Fruit fly (Drosophila melanogaster) whole organism, wandering third instar larva: ENCODE data around the gene Oatp33Eb.

Experiments used
- Abd-B ChIP-seq: fragments of >200 bp; optimal IDR thresholded peaks from 2 replicates; lab custom pipeline; 2017; ENCODE audit warnings: missing biosample characterization, missing genetic modification characterization
- CG32264 ChIP-seq: fragments of 200-800 bp; sonication (Bioruptor generic); optimal IDR thresholded peaks from 2 replicates; lab custom pipeline; 2016; ENCODE audit warnings: missing biosample characterization, missing genetic modification characterization
- CG9705 ChIP-seq: fragments of 200-800 bp; sonication (Bioruptor generic); optimal IDR thresholded peaks from 2 replicates; lab custom pipeline; 2018; ENCODE audit warnings: missing biosample characterization, mild to moderate bottlenecking, missing genetic modification characterization
- CrebA ChIP-seq: fragments of 200-800 bp; sonication (Bioruptor generic); optimal IDR thresholded peaks from 2 replicates; lab custom pipeline; 2016; ENCODE audit warnings: missing biosample characterization, mild to moderate bottlenecking, missing genetic modification characterization, borderline replicate concordance
- Dfd ChIP-seq: fragments of >200 bp; optimal IDR thresholded peaks from 2 replicates; lab custom pipeline; 2017; ENCODE audit warnings: missing biosample characterization, missing genetic modification characterization
- Dif ChIP-seq: fragments of 200-275, 200-300 bp; sonication (Bioruptor generic); optimal IDR thresholded peaks from 2 replicates; lab custom pipeline; 2018; ENCODE audit warnings: missing biosample characterization, missing genetic modification characterization; ENCODE audit not compliant: partially characterized antibody
- GATAd ChIP-seq: sonication (Bioruptor generic); optimal IDR thresholded peaks from 2 replicates; lab custom pipeline; 2016; ENCODE audit warnings: missing biosample characterization, missing genetic modification characterization
- HLH106 ChIP-seq: fragments of 200-800 bp; optimal IDR thresholded peaks from 3 replicates; lab custom pipeline; 2019; ENCODE audit warnings: missing biosample characterization, mild to moderate bottlenecking, missing genetic modification characterization, moderate library complexity
- Hnf4 ChIP-seq: fragments of 200-800 bp; sonication (Bioruptor generic); optimal IDR thresholded peaks from 2 replicates; lab custom pipeline; 2016; ENCODE audit warnings: missing biosample characterization, mild to moderate bottlenecking, missing genetic modification characterization
- Hr78 ChIP-seq: fragments of >200 bp; optimal IDR thresholded peaks from 2 replicates; lab custom pipeline; 2017; ENCODE audit warnings: missing biosample characterization, missing genetic modification characterization
- Hr83 ChIP-seq: fragments of 200-300 bp; sonication (Bioruptor generic); optimal IDR thresholded peaks from 2 replicates; lab custom pipeline; 2016; ENCODE audit warnings: missing biosample characterization, mild to moderate bottlenecking, missing genetic modification characterization, moderate library complexity; ENCODE audit not compliant: poor library complexity, severe bottlenecking
- Jra ChIP-seq: sonication (Bioruptor generic); optimal IDR thresholded peaks from 2 replicates; lab custom pipeline; 2016; ENCODE audit warnings: missing biosample characterization, missing genetic modification characterization
- Mio ChIP-seq: sonication (Bioruptor generic); optimal IDR thresholded peaks from 2 replicates; lab custom pipeline; 2016; ENCODE audit warnings: missing biosample characterization, missing genetic modification characterization
- Myc ChIP-seq: fragments of >200 bp; optimal IDR thresholded peaks from 2 replicates; lab custom pipeline; 2017
- N ChIP-seq: fragments of >200 bp; optimal IDR thresholded peaks from 2 replicates; lab custom pipeline; 2018; ENCODE audit warnings: missing biosample characterization, missing external identifiers, missing genetic modification characterization
- OdsH ChIP-seq: fragments of 200-800 bp; sonication (Bioruptor generic); optimal IDR thresholded peaks from 2 replicates; lab custom pipeline; 2016; ENCODE audit warnings: missing biosample characterization, mild to moderate bottlenecking, missing genetic modification characterization
- Rel ChIP-seq, 2 experiments: fragments of 200-800 bp; sonication (Bioruptor generic) in 1 of 2; optimal IDR thresholded peaks; 2 replicates in 1 of 2; 3 replicates in 1 of 2; lab custom pipeline; 2016 to 2019; ENCODE audit warnings: mild to moderate bottlenecking in 2 of 2, missing biosample characterization in 2 of 2, missing genetic modification characterization in 2 of 2, moderate library complexity in 1 of 2
- Sp1 ChIP-seq: fragments of 200-800 bp; sonication (Bioruptor generic); optimal IDR thresholded peaks from 3 replicates; lab custom pipeline; 2019; ENCODE audit warnings: missing biosample characterization, mild to moderate bottlenecking, missing genetic modification characterization, moderate library complexity
- Vsx2 ChIP-seq: fragments of 200-300, 225-300 bp; sonication (Bioruptor generic); optimal IDR thresholded peaks from 2 replicates; lab custom pipeline; 2018; ENCODE audit warnings: missing biosample characterization, missing genetic modification characterization; ENCODE audit not compliant: partially characterized antibody
- br ChIP-seq: fragments of 200-800 bp; sonication (Bioruptor generic); optimal IDR thresholded peaks from 2 replicates; lab custom pipeline; 2016; ENCODE audit warnings: missing biosample characterization, missing genetic modification characterization
- brk ChIP-seq: fragments of 200-800 bp; sonication (Bioruptor generic); optimal IDR thresholded peaks from 2 replicates; lab custom pipeline; 2016; ENCODE audit warnings: missing biosample characterization, mild to moderate bottlenecking, missing genetic modification characterization
- dl ChIP-seq, 2 experiments: fragments of 175-275, 200-275 bp in 1 of 2; fragments of 200-275 bp in 1 of 2; sonication (Bioruptor generic); optimal IDR thresholded peaks; lab custom pipeline; 2018; ENCODE audit warnings: mild to moderate bottlenecking in 2 of 2, missing biosample characterization in 2 of 2, missing genetic modification characterization in 2 of 2, moderate library complexity in 2 of 2; ENCODE audit not compliant: partially characterized antibody in 2 of 2, insufficient read depth in 1 of 2
- dmrt93B ChIP-seq: fragments of 200-800 bp; sonication (Bioruptor generic); optimal IDR thresholded peaks from 2 replicates; lab custom pipeline; 2018; ENCODE audit warnings: missing biosample characterization, mild to moderate bottlenecking, missing genetic modification characterization
- dsf ChIP-seq: sonication (Bioruptor generic); optimal IDR thresholded peaks from 2 replicates; lab custom pipeline; 2016; ENCODE audit warnings: missing biosample characterization, missing genetic modification characterization, borderline replicate concordance
- ey ChIP-seq: fragments of 200-800 bp; sonication (Bioruptor generic); optimal IDR thresholded peaks from 2 replicates; lab custom pipeline; 2016; ENCODE audit warnings: missing biosample characterization, missing genetic modification characterization
- foxo ChIP-seq, 2 experiments: fragments of 200-800 bp; sonication (Bioruptor generic); optimal IDR thresholded peaks; 2 replicates in 1 of 2; 3 replicates in 1 of 2; lab custom pipeline; 2016 to 2017; ENCODE audit warnings: missing biosample characterization in 2 of 2, missing genetic modification characterization in 2 of 2
- fru ChIP-seq: fragments of 200-800 bp; sonication (Bioruptor generic); optimal IDR thresholded peaks from 3 replicates; lab custom pipeline; 2016; ENCODE audit warnings: missing biosample characterization, mild to moderate bottlenecking, missing genetic modification characterization
- h ChIP-seq: fragments of 200-800 bp; sonication (Bioruptor generic); optimal IDR thresholded peaks from 3 replicates; lab custom pipeline; 2016; ENCODE audit warnings: missing biosample characterization, mild to moderate bottlenecking, missing genetic modification characterization
- jim ChIP-seq: fragments of 175-275, 200-325 bp; sonication (Bioruptor generic); optimal IDR thresholded peaks from 2 replicates; lab custom pipeline; 2016; ENCODE audit warnings: missing biosample characterization, mild to moderate bottlenecking, missing genetic modification characterization
- lola ChIP-seq: fragments of >200 bp; optimal IDR thresholded peaks from 2 replicates; lab custom pipeline; 2017; ENCODE audit warnings: missing biosample characterization, missing genetic modification characterization
- pan ChIP-seq: fragments of >200 bp; optimal IDR thresholded peaks from 2 replicates; lab custom pipeline; 2017
- psq ChIP-seq: fragments of 200-800 bp; sonication (Bioruptor generic); optimal IDR thresholded peaks from 3 replicates; lab custom pipeline; 2017; ENCODE audit warnings: missing biosample characterization, mild to moderate bottlenecking, missing genetic modification characterization, moderate library complexity
- rgr ChIP-seq: fragments of 200-800 bp; sonication (Bioruptor generic); optimal IDR thresholded peaks from 3 replicates; lab custom pipeline; 2016; ENCODE audit warnings: missing biosample characterization, mild to moderate bottlenecking, missing genetic modification characterization
- sage ChIP-seq: fragments of 200-800 bp; sonication (Bioruptor generic); optimal IDR thresholded peaks from 2 replicates; lab custom pipeline; 2016; ENCODE audit warnings: missing biosample characterization, mild to moderate bottlenecking, missing genetic modification characterization
- sv ChIP-seq: fragments of 200-800 bp; sonication (Bioruptor generic); optimal IDR thresholded peaks from 3 replicates; lab custom pipeline; 2016; ENCODE audit warnings: missing biosample characterization, missing genetic modification characterization
- tai ChIP-seq: sonication (Bioruptor generic); optimal IDR thresholded peaks from 2 replicates; lab custom pipeline; 2016; ENCODE audit warnings: missing biosample characterization, missing genetic modification characterization
- usp ChIP-seq: fragments of >200 bp; optimal IDR thresholded peaks from 2 replicates; lab custom pipeline; 2017; ENCODE audit warnings: missing biosample characterization, missing genetic modification characterization
- woc ChIP-seq: sonication (Bioruptor generic); optimal IDR thresholded peaks from 2 replicates; lab custom pipeline; 2016; ENCODE audit warnings: missing biosample characterization, mild to moderate bottlenecking, missing genetic modification characterization

Gene Oatp33Eb

DNA sequence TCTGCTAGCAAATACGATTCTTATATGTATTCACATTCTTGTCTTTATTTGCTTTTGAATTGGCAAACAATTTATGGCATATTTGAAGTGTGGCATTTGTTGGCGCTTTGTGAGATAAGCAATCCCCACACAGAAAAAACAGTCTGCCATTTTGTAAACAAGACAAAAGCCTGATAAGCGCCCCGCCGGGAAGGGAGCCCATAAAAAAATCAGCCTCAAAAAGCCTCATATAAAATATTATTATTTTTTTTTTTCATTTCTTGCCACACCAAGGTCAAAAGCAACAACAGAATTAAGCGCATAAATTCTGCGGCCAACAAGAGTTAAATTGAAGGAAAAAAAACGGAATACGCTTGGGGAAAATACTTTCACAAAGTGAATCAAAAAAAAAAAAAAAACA, 27.0 kb downstream of the Oatp33Eb start:
- no peak for TF ChIP-seq usp (GFP tag; lab: Kevin White, UChicago)
- TF ChIP-seq Sp1 (GFP tag; lab: Kevin White, UChicago), result peak; percentile 71
- TF ChIP-seq Jra (GFP tag; lab: Kevin White, UChicago), result no peak
- no peak for TF ChIP-seq Vsx2
- peak; percentile 59 for TF ChIP-seq Hr83
- peak; percentile 64 for TF ChIP-seq sage
- TF ChIP-seq HLH106 (tag; lab: Kevin White, UChicago), result no peak
- TF ChIP-seq dsf (GFP tag; lab: Kevin White, UChicago), result peak; percentile 2
- no peak for TF ChIP-seq lola (GFP tag; lab: Kevin White, UChicago)
- TF ChIP-seq CrebA, result peak; percentile 82
- no peak for TF ChIP-seq Myc (lab: Kevin White, UChicago)
- TF ChIP-seq CG32264, result no peak
- peak; percentile 39 to 41 for TF ChIP-seq foxo (GFP tag; optimal IDR thresholded peaks at IDR 0.05; lab: Kevin White, UChicago)
- peak; percentile 43 for TF ChIP-seq psq (GFP tag; lab: Kevin White, UChicago)
- no peak for TF ChIP-seq Dif (GFP tag; lab: Kevin White, UChicago)
- TF ChIP-seq Rel (GFP tag; optimal IDR thresholded peaks at IDR 0.05; lab: Kevin White, UChicago), result no peak
- peak; percentile 79 for TF ChIP-seq Rel (tag; optimal IDR thresholded peaks at IDR 0.05; lab: Kevin White, UChicago)
- peak; percentile 35 for TF ChIP-seq fru
- no peak for TF ChIP-seq Dfd (GFP tag; lab: Kevin White, UChicago)
- TF ChIP-seq h, result peak; percentile 75
- TF ChIP-seq jim (GFP tag; lab: Kevin White, UChicago), result no peak
- no peak for TF ChIP-seq N (GFP tag; lab: Kevin White, UChicago)
- peak; percentile 67 for TF ChIP-seq rgr (GFP tag; lab: Kevin White, UChicago)
- no peak for TF ChIP-seq ey (GFP tag; lab: Kevin White, UChicago)
- no peak for TF ChIP-seq dmrt93B (GFP tag; lab: Kevin White, UChicago)
- peak; percentile 20 for TF ChIP-seq CG9705
- no peak for TF ChIP-seq Hr78 (GFP tag; lab: Kevin White, UChicago)
- peak; percentile 49 for TF ChIP-seq br (GFP tag; lab: Kevin White, UChicago)
- no peak for TF ChIP-seq Mio (GFP tag; lab: Kevin White, UChicago)
- TF ChIP-seq sv, result no peak
- no peak for TF ChIP-seq Abd-B (GFP tag; lab: Kevin White, UChicago)
- TF ChIP-seq GATAd, result no peak
- no peak for TF ChIP-seq woc (GFP tag; lab: Kevin White, UChicago)
- TF ChIP-seq brk (GFP tag; lab: Kevin White, UChicago), result peak; percentile 32
- peak; percentile 35 for TF ChIP-seq tai (GFP tag; lab: Kevin White, UChicago)
- TF ChIP-seq OdsH (GFP tag; lab: Kevin White, UChicago), result peak; percentile 65
- TF ChIP-seq dl (GFP tag; optimal IDR thresholded peaks at IDR 0.05; lab: Kevin White, UChicago; ENCODE audit: insufficient read depth in 1 of 2, partially characterized antibody in 2 of 2), result no peak
- peak; percentile 69 for TF ChIP-seq Hnf4 (GFP tag; lab: Kevin White, UChicago)
- no peak for TF ChIP-seq pan (lab: Kevin White, UChicago)

DNA sequence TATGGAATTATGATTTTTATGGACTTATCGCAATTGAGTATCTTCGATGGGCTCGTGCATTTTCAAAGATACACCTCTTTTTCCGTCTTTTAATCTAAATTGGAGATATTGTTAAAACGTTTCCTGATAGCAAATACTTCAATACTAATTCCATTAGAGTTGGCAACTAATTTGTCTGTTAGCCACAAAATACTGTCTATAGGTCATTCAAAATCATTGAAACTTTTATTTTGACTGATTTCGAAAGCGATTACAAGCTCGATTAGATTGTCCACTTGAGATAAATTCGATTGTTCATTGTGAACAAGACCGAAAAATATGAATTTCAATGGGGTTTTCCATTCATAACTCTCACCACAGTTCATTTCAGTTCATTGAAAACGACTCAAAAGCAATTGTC, 27.8 kb downstream of the Oatp33Eb start:
- no peak for TF ChIP-seq Rel (GFP tag; optimal IDR thresholded peaks at IDR 0.05; lab: Kevin White, UChicago)
- peak; percentile 34 for TF ChIP-seq Rel (tag; optimal IDR thresholded peaks at IDR 0.05; lab: Kevin White, UChicago)
- TF ChIP-seq tai (GFP tag; lab: Kevin White, UChicago), result peak; percentile 52
- no peak for TF ChIP-seq Hr78 (GFP tag; lab: Kevin White, UChicago)

DNA sequence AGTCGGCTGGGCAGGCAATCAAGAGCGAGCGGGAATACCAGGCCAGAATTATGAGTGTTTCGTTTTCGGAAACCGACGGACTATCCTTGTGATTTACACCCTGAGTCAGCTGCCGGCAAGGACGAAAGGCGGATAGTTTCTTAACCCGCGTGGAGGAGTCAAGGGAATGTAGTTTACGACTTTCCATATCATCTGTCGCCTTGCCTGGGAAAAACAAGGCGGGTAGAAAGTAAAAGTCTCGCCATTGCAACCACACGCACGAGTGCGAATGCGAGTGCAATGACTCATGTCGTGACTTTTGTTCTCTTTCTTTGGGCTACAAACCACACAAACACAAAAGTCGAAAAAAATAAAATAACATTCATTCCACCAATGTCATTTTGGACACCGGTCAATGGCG, 30.2 kb downstream of the Oatp33Eb start:
- no peak for TF ChIP-seq usp (GFP tag; lab: Kevin White, UChicago)
- TF ChIP-seq CG9705, result no peak
- TF ChIP-seq OdsH (GFP tag; lab: Kevin White, UChicago), result no peak
- TF ChIP-seq Myc (lab: Kevin White, UChicago), result no peak
- no peak for TF ChIP-seq Hr83
- TF ChIP-seq rgr (GFP tag; lab: Kevin White, UChicago), result no peak
